Fruit fly (Drosophila melanogaster) whole organism, embryonic: ENCODE measurements around the gene Rpp21.

Source experiments
- Bdp1 ChIP-seq: fragments of 200-800 bp; sonication (Bioruptor generic); optimal IDR thresholded peaks from 3 replicates; lab custom pipeline; 2016; ENCODE audit warnings: missing biosample characterization, missing genetic modification characterization
- CG16815 ChIP-seq: fragments of 200-800 bp; sonication (Bioruptor generic); optimal IDR thresholded peaks from 3 replicates; lab custom pipeline; 2017; ENCODE audit warnings: missing biosample characterization, mild to moderate bottlenecking, missing genetic modification characterization
- CG17359 ChIP-seq: fragments of 200-800 bp; sonication (Bioruptor generic); optimal IDR thresholded peaks from 3 replicates; lab custom pipeline; 2018; ENCODE audit warnings: missing biosample characterization, mild to moderate bottlenecking, missing genetic modification characterization, moderate library complexity
- CG17612 ChIP-seq: fragments of 200-800 bp; sonication (Bioruptor generic); IDR thresholded peaks from 2 replicates; pipeline ENCODE4 v1.3.6; 2022; ENCODE audit warnings: missing biosample characterization, missing genetic modification characterization
- CG18599 ChIP-seq: fragments of 200-800 bp; sonication (Bioruptor generic); optimal IDR thresholded peaks from 3 replicates; lab custom pipeline; 2017; ENCODE audit warnings: missing biosample characterization, missing genetic modification characterization, mild to moderate bottlenecking, moderate library complexity, missing genetic modification reagents
- CG18764 ChIP-seq: fragments of 200-800 bp; sonication (Bioruptor generic); optimal IDR thresholded peaks from 3 replicates; lab custom pipeline; 2016; ENCODE audit warnings: missing biosample characterization, missing genetic modification characterization
- CG3065 ChIP-seq: fragments of 200-800 bp; sonication (Bioruptor generic); optimal IDR thresholded peaks from 2 replicates; lab custom pipeline; 2016; ENCODE audit warnings: missing biosample characterization, missing genetic modification characterization
- CG5245 ChIP-seq: fragments of 200-800 bp; sonication (Bioruptor generic); optimal IDR thresholded peaks from 3 replicates; lab custom pipeline; 2016; ENCODE audit warnings: missing biosample characterization, missing genetic modification characterization
- CG5953 ChIP-seq: fragments of 200-800 bp; sonication (Bioruptor generic); IDR thresholded peaks from 2 replicates; pipeline ENCODE4 v1.3.6; 2022; ENCODE audit warnings: missing biosample characterization, missing genetic modification characterization
- CG7556 ChIP-seq: fragments of 200-800 bp; sonication (Bioruptor generic); optimal IDR thresholded peaks from 2 replicates; lab custom pipeline; 2017; ENCODE audit warnings: missing biosample characterization, mild to moderate bottlenecking, missing genetic modification characterization
- CG8765 ChIP-seq: fragments of 200-800 bp; sonication (Bioruptor generic); IDR thresholded peaks from 2 replicates; pipeline ENCODE4 v1.3.6; 2022; ENCODE audit warnings: missing biosample characterization, missing genetic modification characterization
- CG9727 ChIP-seq: fragments of 200-800 bp; sonication (Bioruptor generic); optimal IDR thresholded peaks from 3 replicates; lab custom pipeline; 2017; ENCODE audit warnings: missing biosample characterization, mild to moderate bottlenecking, missing genetic modification characterization
- CG9797 ChIP-seq: fragments of 200-800 bp; sonication (Bioruptor generic); optimal IDR thresholded peaks from 3 replicates; lab custom pipeline; 2018; ENCODE audit warnings: missing biosample characterization, mild to moderate bottlenecking, missing genetic modification characterization
- CG9876 ChIP-seq: fragments of 200-800 bp; sonication (Bioruptor generic); optimal IDR thresholded peaks from 2 replicates; lab custom pipeline; 2016; ENCODE audit warnings: missing biosample characterization, missing genetic modification characterization
- CkIIα-i1 ChIP-seq: fragments of 200-800 bp; sonication (Bioruptor generic); IDR thresholded peaks from 2 replicates; pipeline ENCODE4 v1.3.6; 2022; ENCODE audit warnings: missing biosample characterization, missing genetic modification characterization
- D ChIP-seq, 2 experiments: fragments of 200-800 bp in 1 of 2; fragments of >200 bp in 1 of 2; sonication (Bioruptor generic) in 1 of 2; optimal IDR thresholded peaks; 2 replicates in 1 of 2; 3 replicates in 1 of 2; lab custom pipeline; 2017; ENCODE audit warnings: mild to moderate bottlenecking in 1 of 2, missing biosample characterization in 1 of 2, missing genetic modification characterization in 1 of 2, missing genetic modification reagents in 1 of 2
- D19A ChIP-seq: fragments of 200-800 bp; optimal IDR thresholded peaks from 3 replicates; lab custom pipeline; 2019; ENCODE audit warnings: missing biosample characterization, mild to moderate bottlenecking, missing genetic modification characterization, moderate library complexity
- Dfd ChIP-seq, 2 experiments: fragments of >200 bp; optimal IDR thresholded peaks; 2 replicates each; lab custom pipeline; 2017; ENCODE audit warnings: missing biosample characterization in 2 of 2, missing genetic modification characterization in 2 of 2
- Dp ChIP-seq: fragments of 200-800 bp; sonication (Bioruptor generic); optimal IDR thresholded peaks from 2 replicates; lab custom pipeline; 2018; ENCODE audit warnings: missing biosample characterization, mild to moderate bottlenecking, missing genetic modification characterization, moderate library complexity
- E2f1 ChIP-seq: fragments of 200-800 bp; sonication (Bioruptor generic); IDR thresholded peaks from 2 replicates; pipeline ENCODE4 v1.3.6; 2022; ENCODE audit warnings: missing biosample characterization, missing genetic modification characterization
- E2f2 ChIP-seq: fragments of 200-800 bp; sonication (Bioruptor generic); IDR thresholded peaks from 2 replicates; pipeline ENCODE4 v1.3.6; 2022; ENCODE audit warnings: missing biosample characterization, missing genetic modification characterization
- Fer1 ChIP-seq: fragments of 200-800 bp; sonication (Bioruptor generic); optimal IDR thresholded peaks from 2 replicates; lab custom pipeline; 2017; ENCODE audit warnings: missing biosample characterization, mild to moderate bottlenecking, missing genetic modification characterization
- HLH3B ChIP-seq: fragments of 200-800 bp; sonication (Bioruptor generic); IDR thresholded peaks from 2 replicates; pipeline ENCODE4 v1.3.6; 2022; ENCODE audit warnings: missing biosample characterization, missing genetic modification characterization
- HmgD ChIP-seq: fragments of 200-800 bp; sonication (Bioruptor generic); optimal IDR thresholded peaks from 3 replicates; lab custom pipeline; 2016; ENCODE audit warnings: missing biosample characterization, missing genetic modification characterization
- Jarid2 ChIP-seq: fragments of 200-800 bp; sonication (Bioruptor generic); optimal IDR thresholded peaks from 3 replicates; lab custom pipeline; 2017; ENCODE audit warnings: mild to moderate bottlenecking, missing biosample characterization, missing genetic modification reagents, missing genetic modification characterization
- NK7.1 ChIP-seq: fragments of 200-800 bp; sonication (Bioruptor generic); optimal IDR thresholded peaks from 3 replicates; lab custom pipeline; 2016; ENCODE audit warnings: missing biosample characterization, missing genetic modification characterization
- Nf-YC ChIP-seq: fragments of 200-800 bp; optimal IDR thresholded peaks from 3 replicates; lab custom pipeline; 2019; ENCODE audit warnings: missing biosample characterization, mild to moderate bottlenecking, missing genetic modification characterization, moderate library complexity
- Sry-δ ChIP-seq: fragments of 200-800 bp; sonication (Bioruptor generic); optimal IDR thresholded peaks from 2 replicates; lab custom pipeline; 2016; ENCODE audit warnings: missing biosample characterization, missing genetic modification characterization
- Vsx1 ChIP-seq: fragments of 200-800 bp; sonication (Bioruptor generic); optimal IDR thresholded peaks from 2 replicates; lab custom pipeline; 2017; ENCODE audit warnings: missing biosample characterization, mild to moderate bottlenecking, missing genetic modification characterization, missing genetic modification reagents
- YL-1 ChIP-seq: fragments of 200-800 bp; sonication (Bioruptor generic); optimal IDR thresholded peaks from 3 replicates; lab custom pipeline; 2017; ENCODE audit warnings: missing biosample characterization, mild to moderate bottlenecking, missing genetic modification characterization
- az2 ChIP-seq: fragments of 200-800 bp; sonication (Bioruptor generic); optimal IDR thresholded peaks from 3 replicates; lab custom pipeline; 2016; ENCODE audit warnings: missing biosample characterization, missing genetic modification characterization
- dm ChIP-seq: fragments of 200-800 bp; sonication (Bioruptor generic); optimal IDR thresholded peaks from 3 replicates; lab custom pipeline; 2016; ENCODE audit warnings: missing biosample characterization, missing genetic modification characterization
- eyg ChIP-seq: fragments of 200-800 bp; sonication (Bioruptor generic); optimal IDR thresholded peaks from 3 replicates; lab custom pipeline; 2016; ENCODE audit warnings: missing biosample characterization, missing genetic modification characterization
- fd102C ChIP-seq: fragments of 200-800 bp; sonication (Bioruptor generic); optimal IDR thresholded peaks from 2 replicates; lab custom pipeline; 2018; ENCODE audit warnings: missing biosample characterization, mild to moderate bottlenecking, missing genetic modification characterization, moderate library complexity
- hbn ChIP-seq: fragments of 200-800 bp; sonication (Bioruptor generic); IDR thresholded peaks from 2 replicates; pipeline ENCODE4 v1.3.6; 2022; ENCODE audit warnings: missing biosample characterization, missing genetic modification characterization; ENCODE audit not compliant: partially characterized antibody
- klu ChIP-seq: fragments of 200-800 bp; sonication (Bioruptor generic); IDR thresholded peaks from 2 replicates; pipeline ENCODE4 v1.3.6; 2022; ENCODE audit warnings: missing biosample characterization, missing genetic modification characterization
- lmd ChIP-seq: fragments of 200-800 bp; sonication (Bioruptor generic); IDR thresholded peaks from 2 replicates; pipeline ENCODE4 v1.3.6; 2022; ENCODE audit warnings: missing biosample characterization, missing genetic modification characterization
- nerfin-1 ChIP-seq: fragments of 200-800 bp; sonication (Bioruptor generic); optimal IDR thresholded peaks from 3 replicates; lab custom pipeline; 2019; ENCODE audit warnings: missing biosample characterization, mild to moderate bottlenecking, missing genetic modification characterization, moderate library complexity
- nom ChIP-seq: fragments of 200-800 bp; sonication (Bioruptor generic); optimal IDR thresholded peaks from 2 replicates; lab custom pipeline; 2017; ENCODE audit warnings: missing biosample characterization, missing genetic modification characterization, mild to moderate bottlenecking, moderate library complexity, missing genetic modification reagents
- otp ChIP-seq: fragments of 200-800 bp; sonication (Bioruptor generic); IDR thresholded peaks from 3 replicates; pipeline ENCODE4, ENCODE4 v1.3.6; 2022; ENCODE audit warnings: missing biosample characterization, missing genetic modification characterization
- sens-2 ChIP-seq: fragments of 200-800 bp; sonication (Bioruptor generic); IDR thresholded peaks from 2 replicates; pipeline ENCODE4 v1.3.6; 2022; ENCODE audit warnings: missing biosample characterization, missing genetic modification characterization
- sna ChIP-seq: fragments of 200-800 bp; sonication (Bioruptor generic); IDR thresholded peaks from 2 replicates; pipeline ENCODE4 v1.3.6; 2022; ENCODE audit warnings: missing biosample characterization, missing genetic modification characterization; ENCODE audit not compliant: partially characterized antibody
- tll ChIP-seq, 2 experiments: fragments of 200-800 bp in 1 of 2; fragments of >200 bp in 1 of 2; sonication (Bioruptor generic) in 1 of 2; optimal IDR thresholded peaks; 2 replicates each; lab custom pipeline; 2017 to 2019; ENCODE audit warnings: missing biosample characterization in 2 of 2, missing genetic modification characterization in 2 of 2, mild to moderate bottlenecking in 1 of 2, moderate library complexity in 1 of 2
- unc-4 ChIP-seq: fragments of 200-800 bp; sonication (Bioruptor generic); IDR thresholded peaks from 2 replicates; pipeline ENCODE4 v1.3.6; 2022; ENCODE audit warnings: missing biosample characterization, missing genetic modification characterization; ENCODE audit not compliant: partially characterized antibody
- unpg ChIP-seq: fragments of 200-800 bp; sonication (Bioruptor generic); optimal IDR thresholded peaks from 3 replicates; lab custom pipeline; 2018; ENCODE audit warnings: missing biosample characterization, mild to moderate bottlenecking, missing genetic modification characterization, moderate library complexity
- usp ChIP-seq: fragments of >200 bp; optimal IDR thresholded peaks from 2 replicates; lab custom pipeline; 2017; ENCODE audit warnings: missing biosample characterization, missing genetic modification characterization
- vnd ChIP-seq: fragments of 200-800 bp; sonication (Bioruptor generic); IDR thresholded peaks from 3 replicates; pipeline ENCODE4 v1.3.6; 2022; ENCODE audit warnings: missing biosample characterization, missing genetic modification characterization; ENCODE audit not compliant: partially characterized antibody
- wdn ChIP-seq: fragments of 200-800 bp; sonication (Bioruptor generic); IDR thresholded peaks from 2 replicates; pipeline ENCODE4 v1.3.6; 2022; ENCODE audit warnings: missing biosample characterization, missing genetic modification characterization
- z ChIP-seq: fragments of 200-800 bp; sonication (Bioruptor generic); IDR thresholded peaks from 3 replicates; pipeline ENCODE4 v1.3.6; 2022; ENCODE audit warnings: missing biosample characterization, missing genetic modification characterization
- zen ChIP-seq: fragments of 200-800 bp; sonication (Bioruptor generic); optimal IDR thresholded peaks from 3 replicates; lab custom pipeline; 2018; ENCODE audit warnings: missing biosample characterization, mild to moderate bottlenecking, missing genetic modification characterization, moderate library complexity

The Rpp21 gene

DNA sequence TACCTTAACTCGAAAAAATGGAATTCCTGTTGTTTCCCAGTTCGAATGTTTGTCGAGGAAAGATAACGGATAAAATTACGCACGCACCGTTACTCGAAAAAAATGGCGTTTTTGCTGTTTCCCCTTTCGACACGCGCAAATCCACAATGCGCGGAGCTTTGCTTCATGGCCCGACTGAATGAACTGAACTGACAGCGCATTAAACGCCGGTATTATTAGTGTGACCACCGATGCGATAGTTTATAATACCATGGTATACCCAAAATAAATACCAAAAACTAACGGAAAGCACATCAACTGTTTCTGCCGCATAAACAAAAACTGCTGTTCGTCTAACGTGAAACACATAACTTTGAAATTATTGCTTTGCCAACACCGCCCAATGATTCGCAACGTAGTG is 4.0 kb upstream of the Rpp21 start, which contains the start of the genes CG32814, CG11638 and CG3021 (continued):
- no peak for TF ChIP-seq NK7.1 (GFP tag; lab: Kevin White, UChicago)
- no peak for TF ChIP-seq az2 (GFP tag; lab: Kevin White, UChicago)
- TF ChIP-seq D (optimal IDR thresholded peaks at IDR 0.05; lab: Kevin White, UChicago): no peak
- no peak for TF ChIP-seq D (GFP tag; optimal IDR thresholded peaks at IDR 0.05; lab: Kevin White, UChicago)
- 0 out of 2 replicates have a peak, but pooled peaks have one; percentile 13 for TF ChIP-seq HLH3B (GFP tag; lab: Robert Waterston, UW)
- TF ChIP-seq hbn (GFP tag; lab: Robert Waterston, UW): 0 out of 2 replicates have a peak, but pooled peaks have one; percentile 42
- TF ChIP-seq E2f2: peak; percentile 59
- TF ChIP-seq unpg: peak; percentile 14
- TF ChIP-seq YL-1 (GFP tag; lab: Kevin White, UChicago): peak; percentile 67
- no peak for TF ChIP-seq otp (GFP tag; lab: Robert Waterston, UW)
- TF ChIP-seq CG18599 (GFP tag; lab: Kevin White, UChicago): peak; percentile 0
- no peak for TF ChIP-seq lmd
- no peak for TF ChIP-seq D19A
- TF ChIP-seq Jarid2 (GFP tag; lab: Kevin White, UChicago): peak; percentile 86
- no peak for TF ChIP-seq nom (GFP tag; lab: Kevin White, UChicago)
- no peak for TF ChIP-seq HmgD (GFP tag; lab: Kevin White, UChicago)
- TF ChIP-seq CkIIα-i1 (GFP tag; lab: Robert Waterston, UW): no peak
- TF ChIP-seq CG16815 (GFP tag; lab: Kevin White, UChicago): no peak
- TF ChIP-seq Dp: peak; percentile 55
- TF ChIP-seq CG5245 (GFP tag; lab: Kevin White, UChicago): no peak
- no peak for TF ChIP-seq z
- TF ChIP-seq Nf-YC (tag; lab: Kevin White, UChicago): peak; percentile 17
- TF ChIP-seq nerfin-1 (tag; lab: Kevin White, UChicago): peak; percentile 41
- no peak for TF ChIP-seq CG9876 (GFP tag; lab: Kevin White, UChicago)
- TF ChIP-seq wdn (GFP tag; lab: Robert Waterston, UW): no peak
- 0 out of 2 replicates have a peak, but pooled peaks have one; percentile 24 for TF ChIP-seq sna (GFP tag; lab: Robert Waterston, UW)
- no peak for TF ChIP-seq Dfd (GFP tag; optimal IDR thresholded peaks at IDR 0.05; lab: Kevin White, UChicago)
- no peak for TF ChIP-seq CG3065
- peak; percentile 40 for TF ChIP-seq Sry-δ (GFP tag; lab: Kevin White, UChicago)
- TF ChIP-seq CG17359: peak; percentile 23
- no peak for TF ChIP-seq E2f1 (GFP tag; lab: Robert Waterston, UW)
- no peak for TF ChIP-seq CG5953 (GFP tag; lab: Robert Waterston, UW)
- peak; percentile 24 for TF ChIP-seq Fer1 (GFP tag; lab: Kevin White, UChicago)
- TF ChIP-seq CG17612: no peak
- TF ChIP-seq tll (GFP tag; optimal IDR thresholded peaks at IDR 0.05; lab: Kevin White, UChicago): no peak
- no peak for TF ChIP-seq usp (GFP tag; lab: Kevin White, UChicago)
- peak; percentile 46 for TF ChIP-seq dm (GFP tag; lab: Kevin White, UChicago)
- no peak for TF ChIP-seq vnd
- no peak for TF ChIP-seq klu (GFP tag; lab: Robert Waterston, UW)
- TF ChIP-seq fd102C (GFP tag; lab: Kevin White, UChicago): no peak
- peak; percentile 62 for TF ChIP-seq CG9797
- peak; percentile 4 for TF ChIP-seq zen (tag; lab: Kevin White, UChicago)
- TF ChIP-seq CG8765 (GFP tag; lab: Robert Waterston, UW): no peak
- no peak for TF ChIP-seq sens-2 (GFP tag; lab: Robert Waterston, UW)
- no peak for TF ChIP-seq eyg (GFP tag; lab: Kevin White, UChicago)
- TF ChIP-seq CG18764 (GFP tag; lab: Kevin White, UChicago): no peak
- peak; percentile 28 for TF ChIP-seq CG9727 (GFP tag; lab: Kevin White, UChicago)
- TF ChIP-seq Vsx1: no peak
- no peak for TF ChIP-seq CG7556 (GFP tag; lab: Kevin White, UChicago)
- TF ChIP-seq unc-4 (GFP tag; lab: Robert Waterston, UW): peak; percentile 53; the same call in 1 of the 2 replicates
- TF ChIP-seq Bdp1 (GFP tag; lab: Kevin White, UChicago): no peak
